Worm (Caenorhabditis elegans) whole organism, mixed stage, embryonic: ENCODE data around the gene cyn-17.

Source experiments
- M03D4.4 ChIP-seq: sonication (generic microtip); optimal IDR thresholded peaks from 2 replicates; lab custom pipeline; 2017; ENCODE audit warnings: mild to moderate bottlenecking, missing genetic modification characterization, missing compliant biosample characterization
- bed-3 ChIP-seq: fragments of 200-800 bp; sonication (Bioruptor generic); optimal IDR thresholded peaks from 3 replicates; lab custom pipeline; 2018; ENCODE audit warnings: mild to moderate bottlenecking, missing genetic modification characterization, moderate library complexity, missing compliant biosample characterization
- blmp-1 ChIP-seq: fragments of 150-350 bp; optimal IDR thresholded peaks from 2 replicates; lab custom pipeline; 2014; ENCODE audit warnings: missing biosample characterization, missing genetic modification characterization
- ceh-43 ChIP-seq: fragments of 200-800 bp; sonication (Bioruptor generic); optimal IDR thresholded peaks from 2 replicates; lab custom pipeline; 2018; ENCODE audit warnings: mild to moderate bottlenecking, missing genetic modification characterization, moderate library complexity, missing compliant biosample characterization
- ceh-83 ChIP-seq: fragments of 200-800 bp; sonication (Bioruptor generic); optimal IDR thresholded peaks from 2 replicates; lab custom pipeline; 2018; ENCODE audit warnings: mild to moderate bottlenecking, missing genetic modification characterization, missing compliant biosample characterization
- ces-1 ChIP-seq: fragments of 150-350 bp; optimal IDR thresholded peaks from 2 replicates; lab custom pipeline; 2014; ENCODE audit warnings: missing biosample characterization, missing genetic modification reagents, missing genetic modification characterization
- cnd-1 ChIP-seq: fragments of 200-800 bp; sonication (Bioruptor generic); optimal IDR thresholded peaks from 2 replicates; lab custom pipeline; 2018; ENCODE audit warnings: mild to moderate bottlenecking, missing genetic modification characterization, missing compliant biosample characterization
- drap-1 ChIP-seq: fragments of 200-800 bp; sonication (Bioruptor generic); optimal IDR thresholded peaks from 3 replicates; lab custom pipeline; 2018; ENCODE audit warnings: mild to moderate bottlenecking, missing genetic modification characterization, missing compliant biosample characterization
- elt-1 ChIP-seq: sonication (generic microtip); optimal IDR thresholded peaks from 2 replicates; lab custom pipeline; 2017; ENCODE audit warnings: missing genetic modification characterization, mild to moderate bottlenecking, missing compliant biosample characterization, antibody characterized with exemption, moderate library complexity, borderline replicate concordance; ENCODE audit not compliant: insufficient read depth
- elt-3 ChIP-seq: fragments of 150-350 bp; optimal IDR thresholded peaks from 2 replicates; lab custom pipeline; 2014; ENCODE audit warnings: missing biosample characterization, missing genetic modification characterization
- flh-1 ChIP-seq: fragments of 200-800 bp; sonication (Bioruptor generic); optimal IDR thresholded peaks from 2 replicates; lab custom pipeline; 2018; ENCODE audit warnings: mild to moderate bottlenecking, missing genetic modification characterization, moderate library complexity, missing compliant biosample characterization
- ham-2 ChIP-seq: fragments of 200-800 bp; sonication (Bioruptor generic); optimal IDR thresholded peaks from 2 replicates; lab custom pipeline; 2018; ENCODE audit warnings: mild to moderate bottlenecking, missing genetic modification characterization, missing compliant biosample characterization
- hlh-1 ChIP-seq: fragments of 150-350 bp; optimal IDR thresholded peaks from 2 replicates; lab custom pipeline; 2014; ENCODE audit warnings: missing biosample characterization, missing genetic modification reagents, missing genetic modification characterization
- lin-32 ChIP-seq: fragments of 200-800 bp; sonication (Bioruptor generic); optimal IDR thresholded peaks from 2 replicates; lab custom pipeline; 2018; ENCODE audit warnings: mild to moderate bottlenecking, missing genetic modification characterization, missing compliant biosample characterization
- lsy-2 ChIP-seq: fragments of 150-350 bp; optimal IDR thresholded peaks from 2 replicates; lab custom pipeline; 2014; ENCODE audit warnings: missing biosample characterization, missing genetic modification characterization
- mab-5 ChIP-seq: fragments of 150-350 bp; optimal IDR thresholded peaks from 2 replicates; lab custom pipeline; 2014; ENCODE audit warnings: missing biosample characterization, missing genetic modification characterization
- mep-1 ChIP-seq: fragments of 150-350 bp; optimal IDR thresholded peaks from 2 replicates; lab custom pipeline; 2017; ENCODE audit warnings: missing biosample characterization, missing genetic modification reagents, missing genetic modification characterization, inconsistent platforms
- nhr-12 ChIP-seq: fragments of 150-350 bp; optimal IDR thresholded peaks from 2 replicates; lab custom pipeline; 2014; ENCODE audit warnings: missing biosample characterization, missing genetic modification characterization
- nhr-2 ChIP-seq: fragments of 150-350 bp; optimal IDR thresholded peaks from 2 replicates; lab custom pipeline; 2014; ENCODE audit warnings: missing biosample characterization, missing genetic modification characterization
- nhr-237 ChIP-seq: fragments of 150-350 bp; optimal IDR thresholded peaks from 2 replicates; lab custom pipeline; 2014; ENCODE audit warnings: missing biosample characterization, missing genetic modification characterization
- nhr-28 ChIP-seq: fragments of 150-350 bp; optimal IDR thresholded peaks from 2 replicates; lab custom pipeline; 2014; ENCODE audit warnings: missing biosample characterization, missing genetic modification characterization
- nhr-76 ChIP-seq: sonication (generic microtip); optimal IDR thresholded peaks from 2 replicates; lab custom pipeline; 2017; ENCODE audit warnings: missing biosample characterization, missing genetic modification characterization
- pha-4 ChIP-seq: fragments of 150-350 bp; optimal IDR thresholded peaks from 2 replicates; lab custom pipeline; 2018; ENCODE audit warnings: missing biosample characterization, missing genetic modification reagents, missing genetic modification characterization
- sem-2 ChIP-seq: fragments of 200-800 bp; sonication (Bioruptor generic); optimal IDR thresholded peaks from 2 replicates; lab custom pipeline; 2018; ENCODE audit warnings: mild to moderate bottlenecking, missing genetic modification characterization, missing compliant biosample characterization
- sptf-1 ChIP-seq: sonication (generic microtip); optimal IDR thresholded peaks from 2 replicates; lab custom pipeline; 2017; ENCODE audit warnings: mild to moderate bottlenecking, missing genetic modification characterization, moderate library complexity, missing compliant biosample characterization
- unc-120 ChIP-seq: sonication (generic microtip); optimal IDR thresholded peaks from 2 replicates; lab custom pipeline; 2017; ENCODE audit warnings: missing genetic modification characterization, missing compliant biosample characterization; ENCODE audit not compliant: poor library complexity, severe bottlenecking
- unc-39 ChIP-seq: fragments of 150-350 bp; optimal IDR thresholded peaks from 2 replicates; lab custom pipeline; 2014; ENCODE audit warnings: missing biosample characterization, missing genetic modification characterization
- unc-62 ChIP-seq: fragments of 150-350 bp; optimal IDR thresholded peaks from 2 replicates; lab custom pipeline; 2014; ENCODE audit warnings: missing biosample characterization, missing genetic modification reagents, missing genetic modification characterization
- zip-8 ChIP-seq: fragments of 150-350 bp; optimal IDR thresholded peaks from 2 replicates; lab custom pipeline; 2014; ENCODE audit warnings: missing biosample characterization, missing genetic modification characterization
- ztf-11 ChIP-seq: fragments of 150-350 bp; optimal IDR thresholded peaks from 2 replicates; lab custom pipeline; 2014; ENCODE audit warnings: missing biosample characterization, missing genetic modification characterization

The cyn-17 gene

ce11 chrV:5760132-5760531 is 39.3 kb upstream of the cyn-17 start, which contains the start of gene C53A3.1:
C53A3.1 (minus strand) TSS chrV:5760232.
- TF ChIP-seq lsy-2 (no peak), sem-2 (GFP tag; lab: Kevin White, UChicago) (no peak), lin-32 (GFP tag; lab: Kevin White, UChicago) (no peak), drap-1 (GFP tag; lab: Kevin White, UChicago) (no peak)

DNA sequence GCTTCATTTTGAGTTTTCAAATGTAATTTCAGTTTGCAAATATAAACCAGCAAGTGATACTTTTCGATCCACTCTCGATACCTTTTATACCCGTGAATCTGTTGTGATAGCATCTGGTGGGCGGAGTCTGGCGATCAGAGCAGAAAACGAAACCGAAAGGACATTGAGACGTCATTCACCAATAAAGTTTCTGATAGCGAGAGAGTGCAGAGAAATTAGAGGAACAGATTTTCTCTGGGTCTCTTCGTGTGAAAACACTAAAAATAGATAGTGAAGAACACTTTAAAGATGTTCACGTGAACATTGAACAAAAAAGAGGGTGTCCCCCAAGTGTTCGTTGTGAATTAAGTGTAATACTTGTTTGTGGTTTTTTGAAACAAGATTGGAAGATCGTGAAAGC is 35.7 kb upstream of the cyn-17 start, which contains the start of gene pgph-3:
pgph-3 (minus strand) TSS at position 60 of the 400 bp plus-strand sequence.
- TF ChIP-seq ceh-43, result no peak
- peak; percentile 46 for TF ChIP-seq blmp-1 (tag; lab: Kevin White, UChicago)
- TF ChIP-seq M03D4.4, result no peak
- no peak for TF ChIP-seq nhr-237 (tag; lab: Kevin White, UChicago)
- no peak for TF ChIP-seq lin-32 (GFP tag; lab: Kevin White, UChicago)
- no peak for TF ChIP-seq zip-8 (tag; lab: Kevin White, UChicago)
- no peak for TF ChIP-seq hlh-1 (tag; lab: Kevin White, UChicago)
- TF ChIP-seq bed-3 (GFP tag; lab: Kevin White, UChicago), result no peak
- TF ChIP-seq ham-2 (GFP tag; lab: Kevin White, UChicago), result no peak
- no peak for TF ChIP-seq lsy-2
- TF ChIP-seq pha-4 (tag; lab: Kevin White, UChicago), result no peak
- TF ChIP-seq sem-2 (GFP tag; lab: Kevin White, UChicago), result no peak
- TF ChIP-seq ceh-83 (GFP tag; lab: Kevin White, UChicago), result no peak
- TF ChIP-seq cnd-1, result no peak
- TF ChIP-seq nhr-12 (tag; lab: Kevin White, UChicago), result no peak
- no peak for TF ChIP-seq nhr-76 (tag; lab: Kevin White, UChicago)
- TF ChIP-seq flh-1, result no peak
- TF ChIP-seq unc-120 (tag; lab: Kevin White, UChicago), result peak; percentile 40

ce11 chrV:5765081-5765480 is 34.4 kb upstream of the cyn-17 start, which contains the start of gene pgph-2:
pgph-2 (plus strand) TSS chrV:5765127.
- TF ChIP-seq ceh-43 (no peak), mab-5 (tag; lab: Kevin White, UChicago) (no peak), drap-1 (GFP tag; lab: Kevin White, UChicago) (no peak), ces-1 (GFP tag; lab: Kevin White, UChicago) (no peak), ham-2 (GFP tag; lab: Kevin White, UChicago) (no peak), cnd-1 (no peak), elt-3 (no peak), mep-1 (no peak), elt-1 (tag; lab: Kevin White, UChicago) (no peak), nhr-28 (tag; lab: Kevin White, UChicago) (no peak), unc-62 (GFP tag; lab: Kevin White, UChicago) (no peak), nhr-76 (tag; lab: Kevin White, UChicago) (no peak), unc-120 (tag; lab: Kevin White, UChicago) (no peak), zip-8 (tag; lab: Kevin White, UChicago) (no peak), unc-39 (no peak), sptf-1 (tag; lab: Kevin White, UChicago) (no peak), ztf-11 (tag; lab: Kevin White, UChicago) (no peak)

DNA sequence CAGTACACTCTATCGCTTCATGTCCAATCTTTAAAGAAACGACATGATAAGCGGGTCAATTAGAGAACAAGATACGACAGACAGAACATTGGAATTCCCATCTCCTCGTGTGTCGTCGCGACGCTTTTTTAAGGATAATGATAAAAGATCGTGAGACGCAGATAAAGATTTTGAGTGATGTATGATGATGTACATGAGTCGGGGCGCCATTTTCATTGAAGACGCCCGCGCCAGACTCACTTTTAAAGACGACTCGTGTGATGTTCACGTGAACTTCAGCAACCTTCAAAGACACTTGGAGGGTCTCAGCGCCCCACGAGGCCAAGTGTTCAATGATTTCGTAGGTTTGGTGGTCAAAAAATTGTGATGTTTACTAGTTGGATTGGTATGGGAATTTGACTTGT is 31.2 kb upstream of the cyn-17 start:
- TF ChIP-seq nhr-2 (tag; lab: Kevin White, UChicago) (no peak), zip-8 (tag; lab: Kevin White, UChicago) (no peak), unc-39 (no peak)
- TF ChIP-seq, all 35 proteins: peak for 0

DNA sequence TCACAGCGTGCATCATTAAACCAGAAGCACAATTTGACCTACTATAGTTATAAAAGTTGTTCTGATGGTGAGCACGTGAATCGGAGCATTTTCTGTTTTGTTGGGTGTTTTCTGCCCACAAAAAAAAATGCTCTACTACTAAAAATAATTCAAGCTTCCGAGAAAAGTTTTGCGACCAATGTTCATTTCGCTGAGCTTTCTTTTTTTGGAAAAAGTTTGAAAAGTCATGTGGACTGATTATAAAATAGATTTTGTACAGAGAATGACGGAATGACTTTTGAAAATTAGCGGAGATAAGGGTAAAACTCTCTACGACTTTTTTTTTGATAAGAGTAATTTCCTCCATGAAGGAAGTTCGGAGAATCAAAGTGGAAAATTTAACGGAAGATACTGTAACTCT is 30.0 kb upstream of the cyn-17 start:
- TF ChIP-seq pha-4 (tag; lab: Kevin White, UChicago) (no peak), cnd-1 (no peak)
- TF ChIP-seq, all 35 proteins: peak for 0

ce11 chrV:5769999-5770398 is 29.5 kb upstream of the cyn-17 start:
- no peak for TF ChIP-seq ceh-83 (GFP tag; lab: Kevin White, UChicago)
- TF ChIP-seq mab-5 (tag; lab: Kevin White, UChicago), result no peak
- TF ChIP-seq blmp-1 (tag; lab: Kevin White, UChicago), result no peak
- no peak for TF ChIP-seq lin-32 (GFP tag; lab: Kevin White, UChicago)
- no peak for TF ChIP-seq nhr-12 (tag; lab: Kevin White, UChicago)
- no peak for TF ChIP-seq sptf-1 (tag; lab: Kevin White, UChicago)
- no peak for TF ChIP-seq unc-120 (tag; lab: Kevin White, UChicago)
- TF ChIP-seq nhr-2 (tag; lab: Kevin White, UChicago), result no peak
- TF ChIP-seq, all 35 proteins: peak for 0
